Fruit fly (Drosophila melanogaster) Kc167 (cell line): ENCODE data around the gene Muc68D.

ENCODE experiments used
- Myc ChIP-seq: fragments of >200 bp; optimal IDR thresholded peaks from 2 replicates; lab custom pipeline; 2017; ENCODE audit warnings: missing external identifiers
- h ChIP-seq: fragments of >200 bp; optimal IDR thresholded peaks from 3 replicates; lab custom pipeline; 2018; ENCODE audit warnings: missing external identifiers
- insv ChIP-seq: fragments of >200 bp; optimal IDR thresholded peaks from 3 replicates; lab custom pipeline; 2018; ENCODE audit warnings: missing external identifiers
- psq ChIP-seq: fragments of >200 bp; optimal IDR thresholded peaks from 2 replicates; lab custom pipeline; 2017; ENCODE audit warnings: missing external identifiers

dm6 chr3L:11717300-11717699 is 54.7 kb downstream of the Muc68D start:
- no peak for TF ChIP-seq insv (lab: Kevin White, UChicago)
- TF ChIP-seq h (lab: Kevin White, UChicago): no peak
- TF ChIP-seq Myc (lab: Kevin White, UChicago): no peak
- no peak for TF ChIP-seq psq
